Worm (Caenorhabditis elegans): ENCODE data around the gene smi-1.

The smi-1 gene

DNA sequence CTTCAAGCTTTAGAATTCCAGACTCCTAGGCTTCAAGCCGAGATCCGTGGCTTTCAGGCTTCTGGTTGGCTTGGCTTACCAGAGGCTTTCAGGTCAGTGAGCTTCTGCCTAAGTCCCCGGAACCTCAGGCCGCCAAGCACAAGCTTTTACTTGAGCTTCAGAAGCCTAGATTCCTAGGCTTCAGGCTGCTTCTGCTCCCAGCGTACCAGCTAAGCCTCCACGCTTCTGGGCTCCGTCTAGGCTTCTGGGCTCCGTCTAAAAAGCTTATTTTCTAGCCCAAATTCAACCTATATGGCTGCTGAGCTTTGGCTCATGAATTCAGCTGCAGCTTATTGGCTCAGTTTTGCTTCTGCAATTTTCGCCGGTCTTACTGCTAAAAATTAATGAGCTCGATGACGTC is 47.6 kb downstream of the smi-1 start:
- no peak for TF ChIP-seq ceh-39 (tag; optimal IDR thresholded peaks at IDR 0.05)

DNA sequence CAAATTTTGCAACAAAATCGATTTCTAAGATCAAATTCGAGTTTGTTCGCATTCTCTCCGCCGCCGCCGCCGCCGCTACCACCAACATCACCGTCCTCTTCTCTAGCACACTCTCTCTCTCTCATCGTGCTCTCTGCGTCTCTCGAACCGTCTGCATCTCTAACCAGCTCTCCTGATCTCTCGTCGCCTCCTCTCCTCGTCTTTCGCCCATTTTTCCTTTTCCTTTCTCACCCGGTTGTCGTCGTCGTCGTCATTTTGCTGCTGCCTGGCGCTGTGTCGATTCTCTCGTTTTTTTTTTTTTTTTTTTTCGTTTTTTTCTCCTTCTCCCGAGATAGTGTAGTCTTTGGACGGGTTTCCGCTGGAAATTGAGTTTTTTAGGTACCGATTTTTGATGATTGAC is 48.3 kb downstream of the smi-1 start:
- no peak for TF ChIP-seq cnd-1 (tag; optimal IDR thresholded peaks at IDR 0.05)
- no peak for TF ChIP-seq unc-39 (tag; optimal IDR thresholded peaks at IDR 0.05)
- TF ChIP-seq ceh-43 (GFP tag; optimal IDR thresholded peaks at IDR 0.05) = no peak
- no peak for TF ChIP-seq nhr-28 (tag; optimal IDR thresholded peaks at IDR 0.05)
- no peak for TF ChIP-seq snpc-4 (tag; optimal IDR thresholded peaks at IDR 0.05)
- peak; percentile 0 for TF ChIP-seq mab-5 (tag; optimal IDR thresholded peaks at IDR 0.05)
- TF ChIP-seq bed-3 (GFP tag; optimal IDR thresholded peaks at IDR 0.05) = no peak
- TF ChIP-seq elt-3 (tag; optimal IDR thresholded peaks at IDR 0.05) = peak; percentile 76
- peak; percentile 19 for TF ChIP-seq elt-1 (tag; optimal IDR thresholded peaks at IDR 0.05; ENCODE audit: borderline replicate concordance, insufficient read depth)
- no peak for TF ChIP-seq mep-1 (tag; optimal IDR thresholded peaks at IDR 0.05)
- TF ChIP-seq flh-1 (GFP tag; optimal IDR thresholded peaks at IDR 0.05) = no peak
- no peak for TF ChIP-seq mls-2 (tag; optimal IDR thresholded peaks at IDR 0.05)
- TF ChIP-seq hlh-1 (tag; optimal IDR thresholded peaks at IDR 0.05) = peak; percentile 40
- no peak for TF ChIP-seq ham-2 (GFP tag; optimal IDR thresholded peaks at IDR 0.05)
- peak; percentile 98 for TF ChIP-seq pha-4 (tag; optimal IDR thresholded peaks at IDR 0.05)
- peak; percentile 57 for TF ChIP-seq unc-62 (GFP tag; optimal IDR thresholded peaks at IDR 0.05)
- TF ChIP-seq nhr-12 (tag; optimal IDR thresholded peaks at IDR 0.05) = peak; percentile 70
- no peak for TF ChIP-seq lin-32 (GFP tag; optimal IDR thresholded peaks at IDR 0.05)
- TF ChIP-seq ceh-83 (GFP tag; optimal IDR thresholded peaks at IDR 0.05) = no peak
- no peak for TF ChIP-seq nhr-76 (tag; optimal IDR thresholded peaks at IDR 0.05)
- no peak for TF ChIP-seq ceh-39 (tag; optimal IDR thresholded peaks at IDR 0.05)
- TF ChIP-seq drap-1 (GFP tag; optimal IDR thresholded peaks at IDR 0.05) = no peak
- peak; percentile 65 for TF ChIP-seq blmp-1 (tag; optimal IDR thresholded peaks at IDR 0.05)
- TF ChIP-seq ces-1 (GFP tag; optimal IDR thresholded peaks at IDR 0.05) = peak; percentile 81
- TF ChIP-seq sptf-1 (tag; optimal IDR thresholded peaks at IDR 0.05) = peak; percentile 21
- TF ChIP-seq tbx-8 (GFP tag; optimal IDR thresholded peaks at IDR 0.05) = no peak
- TF ChIP-seq sem-2 (GFP tag; optimal IDR thresholded peaks at IDR 0.05) = no peak
- TF ChIP-seq lsy-2 (tag; optimal IDR thresholded peaks at IDR 0.05) = peak; percentile 51
- TF ChIP-seq lin-13 (tag; optimal IDR thresholded peaks at IDR 0.05) = peak; percentile 63
- TF ChIP-seq nhr-2 (tag; optimal IDR thresholded peaks at IDR 0.05) = peak; percentile 25
- TF ChIP-seq nhr-237 (tag; optimal IDR thresholded peaks at IDR 0.05) = peak; percentile 61
- TF ChIP-seq unc-120 (tag; optimal IDR thresholded peaks at IDR 0.05; ENCODE audit: poor library complexity, severe bottlenecking) = no peak
- no peak for TF ChIP-seq M03D4.4 (tag; optimal IDR thresholded peaks at IDR 0.05)
- no peak for TF ChIP-seq zip-8 (tag; optimal IDR thresholded peaks at IDR 0.05)
- TF ChIP-seq ztf-11 (tag; optimal IDR thresholded peaks at IDR 0.05) = peak; percentile 18

DNA sequence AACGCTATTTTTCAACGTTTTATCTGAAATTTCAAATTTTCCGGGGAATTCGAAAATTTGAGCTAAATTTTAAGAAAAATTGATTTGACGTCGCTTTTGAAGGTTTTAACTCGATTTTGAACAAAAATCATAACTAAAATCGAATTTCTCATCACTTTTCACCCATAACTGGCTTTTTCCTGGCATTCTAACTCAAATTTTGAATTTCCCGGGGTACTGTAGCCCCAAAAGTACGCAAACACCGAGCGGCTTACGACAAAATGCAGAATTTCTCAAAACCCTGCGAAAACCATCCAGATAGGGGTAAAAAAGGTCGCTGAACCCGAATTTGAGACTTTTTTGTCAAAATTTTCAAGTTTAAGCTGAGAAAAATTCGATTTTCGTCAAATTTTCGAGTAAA is 49.1 kb downstream of the smi-1 start:
- TF ChIP-seq lin-13 (tag; optimal IDR thresholded peaks at IDR 0.05) = peak; percentile 65
- TF ChIP-seq mab-5 (tag; optimal IDR thresholded peaks at IDR 0.05) = no peak
- TF ChIP-seq lsy-2 (tag; optimal IDR thresholded peaks at IDR 0.05) = peak; percentile 61

DNA sequence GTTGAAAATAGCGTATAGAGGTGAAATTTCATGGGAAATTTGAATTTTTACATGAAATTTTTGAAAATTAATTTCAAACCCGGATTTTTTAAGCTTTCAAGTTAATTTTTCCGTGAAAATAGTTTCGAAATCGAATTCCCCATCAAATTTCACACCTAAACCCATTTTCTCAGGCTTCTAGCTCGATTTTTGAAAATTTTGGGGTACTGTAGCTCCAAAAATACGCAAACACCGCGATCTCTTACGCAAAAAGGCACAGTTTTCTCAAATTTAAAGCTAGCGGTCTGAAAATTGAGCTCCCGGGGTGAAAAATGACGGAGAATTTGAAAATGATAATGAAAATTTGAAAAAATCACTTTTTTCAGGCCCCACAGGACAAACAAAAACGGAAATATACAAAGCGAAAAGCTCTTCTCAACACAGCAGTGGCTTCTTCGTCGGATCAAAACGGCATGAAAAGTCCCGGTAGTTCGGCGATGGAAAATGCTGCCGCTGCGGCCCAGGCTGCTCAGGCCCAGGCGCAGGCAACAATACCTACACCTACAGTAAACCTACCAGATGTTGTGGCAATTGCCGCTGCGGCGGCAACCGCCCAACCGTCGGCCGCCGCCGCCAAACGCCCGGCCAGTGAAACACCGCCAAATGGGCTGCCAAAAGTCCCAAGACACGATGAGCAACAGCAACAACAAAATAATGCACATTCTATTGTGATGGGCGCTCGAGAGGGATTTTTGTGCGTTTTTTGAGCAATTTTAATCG is 50.8 kb downstream of the smi-1 start:
- TF ChIP-seq unc-62 (GFP tag; optimal IDR thresholded peaks at IDR 0.05) (no peak), lin-13 (tag; optimal IDR thresholded peaks at IDR 0.05) (peak; percentile 11), lsy-2 (tag; optimal IDR thresholded peaks at IDR 0.05) (peak; percentile 3), ceh-83 (GFP tag; optimal IDR thresholded peaks at IDR 0.05) (no peak), sptf-1 (tag; optimal IDR thresholded peaks at IDR 0.05) (no peak), elt-1 (tag; optimal IDR thresholded peaks at IDR 0.05; ENCODE audit: borderline replicate concordance, insufficient read depth) (no peak), hlh-1 (tag; optimal IDR thresholded peaks at IDR 0.05) (no peak), cnd-1 (tag; optimal IDR thresholded peaks at IDR 0.05) (no peak), unc-120 (tag; optimal IDR thresholded peaks at IDR 0.05; ENCODE audit: poor library complexity, severe bottlenecking) (no peak)
